Worm (Caenorhabditis elegans) whole organism, midembryonic: Measurements from ENCODE around the gene T04F8.2.

Experiments
- T22C8.4 ChIP-seq: fragments of 200-800 bp; sonication (Bioruptor generic); IDR thresholded peaks from 2 replicates; pipeline ENCODE4 v1.3.6; 2022; ENCODE audit warnings: missing genetic modification characterization, missing compliant biosample characterization
- cog-1 ChIP-seq: sonication (generic microtip); optimal IDR thresholded peaks from 2 replicates; lab custom pipeline; 2016; ENCODE audit warnings: missing genetic modification characterization, missing compliant biosample characterization
- flt-1 ChIP-seq: fragments of 200-800 bp; sonication (Bioruptor generic); IDR thresholded peaks from 2 replicates; pipeline ENCODE4 v1.3.6; 2022; ENCODE audit warnings: missing genetic modification characterization, missing compliant biosample characterization
- klf-2 ChIP-seq: fragments of 200-800 bp; sonication (Bioruptor generic); conservative IDR thresholded peaks from 2 replicates; pipeline ENCODE4 v1.3.6; 2022; ENCODE audit warnings: missing genetic modification reagents, missing genetic modification characterization, missing compliant biosample characterization
- med-1 ChIP-seq: sonication (generic microtip); optimal IDR thresholded peaks from 2 replicates; lab custom pipeline; 2017; ENCODE audit warnings: missing genetic modification characterization, mild to moderate bottlenecking, missing compliant biosample characterization, antibody characterized with exemption, missing genetic modification reagents; ENCODE audit not compliant: insufficient read depth
- ref-1 ChIP-seq: fragments of 200-800 bp; sonication (Bioruptor generic); conservative IDR thresholded peaks from 2 replicates; pipeline ENCODE4 v1.3.6; 2022; ENCODE audit warnings: missing genetic modification reagents, missing genetic modification characterization, missing compliant biosample characterization
- tab-1 ChIP-seq: fragments of 200-800 bp; sonication (Bioruptor generic); IDR thresholded peaks from 2 replicates; pipeline ENCODE4 v1.3.6; 2022; ENCODE audit warnings: missing genetic modification characterization, missing compliant biosample characterization
- ztf-23 ChIP-seq: fragments of 200-800 bp; sonication (Bioruptor generic); IDR thresholded peaks from 2 replicates; pipeline ENCODE4 v1.3.6; 2022; ENCODE audit warnings: missing genetic modification reagents, missing genetic modification characterization, missing compliant biosample characterization
- ztf-29 ChIP-seq: fragments of 200-800 bp; sonication (Bioruptor generic); IDR thresholded peaks from 2 replicates; pipeline ENCODE4 v1.3.6; 2022; ENCODE audit warnings: missing genetic modification reagents, missing genetic modification characterization, missing compliant biosample characterization

The T04F8.2 gene

DNA sequence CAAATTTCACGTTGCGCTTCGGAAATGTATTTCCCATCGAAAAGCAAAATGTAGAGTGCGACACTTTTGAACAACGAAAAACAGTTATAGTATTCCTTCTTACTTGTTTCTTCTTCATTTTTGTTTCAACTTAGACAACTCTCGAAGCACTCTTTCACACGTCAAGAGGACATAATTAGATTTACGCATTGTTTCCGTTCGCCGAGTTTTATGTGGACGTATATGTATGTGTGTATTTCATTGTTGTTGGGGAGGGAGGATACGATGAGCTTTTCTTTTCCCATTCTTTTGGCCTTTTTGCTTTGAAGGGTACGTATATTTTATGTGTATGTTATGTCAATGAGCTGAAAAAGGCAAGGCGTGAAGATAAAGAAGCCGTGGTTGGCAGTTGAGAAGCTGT lies 25.9 kb downstream of the T04F8.2 start:
- no peak for TF ChIP-seq cog-1 (tag; lab: Kevin White, UChicago)
- TF ChIP-seq flt-1 (GFP tag; lab: Robert Waterston, UW): no peak
- no peak for TF ChIP-seq med-1 (GFP tag; lab: Kevin White, UChicago)

ce11 chrX:11628580-11628979 lies 27.8 kb downstream of the T04F8.2 start, which contains the start of gene spp-30:
TSS of gene spp-30 (minus strand) at chrX:11628680.
- TF ChIP-seq T22C8.4 (GFP tag; lab: Robert Waterston, UW) (no peak), ref-1 (no peak), ztf-23 (GFP tag; lab: Robert Waterston, UW) (no peak), flt-1 (GFP tag; lab: Robert Waterston, UW) (no peak), tab-1 (GFP tag; lab: Robert Waterston, UW) (no peak), med-1 (GFP tag; lab: Kevin White, UChicago) (no peak), cog-1 (tag; lab: Kevin White, UChicago) (no peak), klf-2 (GFP tag; lab: Robert Waterston, UW) (no peak), ztf-29 (GFP tag; lab: Robert Waterston, UW) (no peak)

- TF ChIP-seq ref-1 (no peak), T22C8.4 (GFP tag; lab: Robert Waterston, UW) (no peak), flt-1 (GFP tag; lab: Robert Waterston, UW) (no peak), cog-1 (tag; lab: Kevin White, UChicago) (no peak), tab-1 (GFP tag; lab: Robert Waterston, UW) (no peak), med-1 (GFP tag; lab: Kevin White, UChicago) (no peak), klf-2 (GFP tag; lab: Robert Waterston, UW) (no peak), ztf-23 (GFP tag; lab: Robert Waterston, UW) (no peak), ztf-29 (GFP tag; lab: Robert Waterston, UW) (no peak)
Measured at ce11 chrX:11627013-11627412, 29.4 kb downstream of the T04F8.2 start, which contains the start of gene twk-44. TSS of gene twk-44 (minus strand) at chrX:11627113.

ce11 chrX:11624621-11625020 lies 31.7 kb downstream of the T04F8.2 start:
- TF ChIP-seq ztf-29 (GFP tag; lab: Robert Waterston, UW): no peak
- no peak for TF ChIP-seq flt-1 (GFP tag; lab: Robert Waterston, UW)
- TF ChIP-seq T22C8.4 (GFP tag; lab: Robert Waterston, UW): no peak
- TF ChIP-seq klf-2 (GFP tag; lab: Robert Waterston, UW): no peak
- no peak for TF ChIP-seq ref-1
- no peak for TF ChIP-seq med-1 (GFP tag; lab: Kevin White, UChicago)
- no peak for TF ChIP-seq cog-1 (tag; lab: Kevin White, UChicago)
- no peak for TF ChIP-seq tab-1 (GFP tag; lab: Robert Waterston, UW)
- TF ChIP-seq ztf-23 (GFP tag; lab: Robert Waterston, UW): no peak

ce11 chrX:11623442-11623841 lies 32.9 kb downstream of the T04F8.2 start:
- TF ChIP-seq ztf-23 (GFP tag; lab: Robert Waterston, UW): no peak
- TF ChIP-seq klf-2 (GFP tag; lab: Robert Waterston, UW): no peak
- no peak for TF ChIP-seq flt-1 (GFP tag; lab: Robert Waterston, UW)
- TF ChIP-seq ztf-29 (GFP tag; lab: Robert Waterston, UW): no peak
- TF ChIP-seq med-1 (GFP tag; lab: Kevin White, UChicago): no peak
- no peak for TF ChIP-seq tab-1 (GFP tag; lab: Robert Waterston, UW)
- TF ChIP-seq ref-1: no peak
- no peak for TF ChIP-seq T22C8.4 (GFP tag; lab: Robert Waterston, UW)
- no peak for TF ChIP-seq cog-1 (tag; lab: Kevin White, UChicago)

DNA sequence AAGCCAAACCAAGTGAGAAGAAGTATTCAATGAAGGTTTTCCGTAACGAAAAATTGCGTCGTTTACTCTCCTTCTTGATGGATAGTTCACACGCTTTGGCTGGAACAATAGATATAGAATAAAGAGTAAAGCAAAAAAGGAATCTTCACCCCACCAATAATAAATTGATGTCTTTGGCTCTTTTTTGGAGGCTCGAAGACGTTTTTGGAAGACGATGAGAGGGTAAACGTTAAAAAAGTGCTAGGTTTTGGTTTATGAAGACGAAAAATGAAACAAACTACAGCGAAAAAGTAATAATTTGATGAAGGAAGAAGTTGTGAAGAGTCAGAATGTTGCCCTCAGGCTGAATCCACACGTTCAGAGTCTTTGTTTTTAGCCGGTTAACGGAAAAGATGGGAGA lies 34.4 kb downstream of the T04F8.2 start, which contains the start of gene sto-3:
Gene sto-3 (minus strand): TSS at position 101 of the 400 bp plus-strand sequence.
- no peak for TF ChIP-seq tab-1 (GFP tag; lab: Robert Waterston, UW)
- TF ChIP-seq flt-1 (GFP tag; lab: Robert Waterston, UW): no peak
- TF ChIP-seq med-1 (GFP tag; lab: Kevin White, UChicago): no peak
- TF ChIP-seq ztf-29 (GFP tag; lab: Robert Waterston, UW): no peak
- TF ChIP-seq ref-1: no peak
- TF ChIP-seq cog-1 (tag; lab: Kevin White, UChicago): no peak
- no peak for TF ChIP-seq klf-2 (GFP tag; lab: Robert Waterston, UW)
- no peak for TF ChIP-seq T22C8.4 (GFP tag; lab: Robert Waterston, UW)
- TF ChIP-seq ztf-23 (GFP tag; lab: Robert Waterston, UW): no peak

DNA sequence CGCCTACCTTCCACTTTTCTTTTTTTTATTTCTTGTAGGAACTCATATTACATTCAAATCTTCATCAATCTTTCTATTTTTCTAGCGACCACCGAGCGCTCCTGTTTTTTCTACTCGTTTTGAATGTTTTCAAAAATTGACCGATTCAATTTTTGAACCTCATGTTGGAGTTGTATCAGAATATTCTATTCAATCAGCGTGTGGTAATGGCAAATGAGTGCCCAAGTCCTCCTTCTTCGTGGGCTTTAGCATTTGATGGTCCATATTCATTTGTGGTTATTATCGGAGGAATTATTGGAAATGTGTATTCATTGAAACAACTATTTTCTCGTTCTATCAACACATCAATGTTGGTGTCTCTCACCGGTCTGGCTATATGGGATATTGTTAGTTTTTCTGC lies 39.0 kb downstream of the T04F8.2 start, which contains the start of gene F52D10.4:
Gene F52D10.4 (plus strand): TSS at position 84 of the 400 bp plus-strand sequence.
- TF ChIP-seq flt-1 (GFP tag; lab: Robert Waterston, UW): no peak
- TF ChIP-seq cog-1 (tag; lab: Kevin White, UChicago): no peak

DNA sequence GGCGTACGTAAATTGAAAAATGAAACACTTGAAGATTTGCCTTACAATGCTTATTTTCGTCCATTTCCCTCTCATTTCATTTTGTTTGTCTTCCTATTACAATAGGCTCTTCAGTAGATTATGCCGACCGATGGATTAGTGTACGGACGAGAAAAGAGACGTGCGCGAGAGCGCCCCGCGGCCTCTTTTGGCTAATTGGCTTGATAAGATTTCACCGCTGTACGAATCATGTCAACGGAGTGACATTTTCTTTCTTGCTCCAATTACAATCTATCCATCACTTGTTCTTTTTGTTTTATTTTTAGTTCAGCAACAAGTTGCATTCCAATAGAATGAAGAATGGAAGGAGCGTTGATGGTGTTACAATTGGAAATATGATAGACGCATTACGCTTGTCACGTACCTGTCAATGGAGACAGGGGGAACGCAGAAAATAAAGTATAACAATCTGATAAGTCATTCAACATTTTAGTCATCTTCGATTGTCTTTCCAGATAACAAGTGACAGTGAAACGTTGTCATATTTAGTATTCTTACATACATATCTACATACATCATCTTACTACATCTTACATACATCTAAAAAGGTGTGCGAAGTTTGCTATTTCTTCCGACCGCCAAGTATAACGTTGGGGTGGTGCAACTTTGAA lies 48.1 kb downstream of the T04F8.2 start:
- TF ChIP-seq ztf-29 (GFP tag; lab: Robert Waterston, UW): no peak
- TF ChIP-seq klf-2 (GFP tag; lab: Robert Waterston, UW): no peak
- no peak for TF ChIP-seq tab-1 (GFP tag; lab: Robert Waterston, UW)
- no peak for TF ChIP-seq flt-1 (GFP tag; lab: Robert Waterston, UW)
- TF ChIP-seq med-1 (GFP tag; lab: Kevin White, UChicago): no peak
- no peak for TF ChIP-seq T22C8.4 (GFP tag; lab: Robert Waterston, UW)
- no peak for TF ChIP-seq ztf-23 (GFP tag; lab: Robert Waterston, UW)
- TF ChIP-seq ref-1: no peak
- no peak for TF ChIP-seq cog-1 (tag; lab: Kevin White, UChicago)

- peak; percentile 8 for TF ChIP-seq cog-1 (tag; lab: Kevin White, UChicago)
- no peak for TF ChIP-seq med-1 (GFP tag; lab: Kevin White, UChicago)
- no peak for TF ChIP-seq T22C8.4 (GFP tag; lab: Robert Waterston, UW)
- TF ChIP-seq flt-1 (GFP tag; lab: Robert Waterston, UW): no peak
- no peak for TF ChIP-seq ztf-23 (GFP tag; lab: Robert Waterston, UW)
- TF ChIP-seq tab-1 (GFP tag; lab: Robert Waterston, UW): no peak
- no peak for TF ChIP-seq klf-2 (GFP tag; lab: Robert Waterston, UW)
Measured at ce11 chrX:11607500-11607823, 48.9 kb downstream of the T04F8.2 start.
